Worm (Caenorhabditis elegans) whole organism, young adult: Measurements from ENCODE around the gene T08G3.13.

Source experiments
- B0261.1 ChIP-seq: sonication (generic microtip); optimal IDR thresholded peaks from 2 replicates; lab custom pipeline; 2016; ENCODE audit warnings: mild to moderate bottlenecking, missing genetic modification characterization, moderate library complexity, missing compliant biosample characterization
- B0336.3 ChIP-seq: fragments of 200-800 bp; sonication (Bioruptor generic); IDR thresholded peaks from 2 replicates; pipeline ENCODE4 v1.3.6; 2022; ENCODE audit warnings: missing genetic modification characterization, missing compliant biosample characterization
- F37B4.10 ChIP-seq: fragments of 200-800 bp; sonication (Bioruptor generic); IDR thresholded peaks from 2 replicates; pipeline ENCODE4 v1.3.6; 2022; ENCODE audit warnings: missing genetic modification characterization, missing compliant biosample characterization
- Y53G8AR.9 ChIP-seq: fragments of 200-800 bp; sonication (Bioruptor generic); conservative IDR thresholded peaks from 2 replicates; pipeline ENCODE4 v1.3.6; 2022; ENCODE audit warnings: missing genetic modification reagents, missing genetic modification characterization, missing compliant biosample characterization
- chd-7 ChIP-seq: sonication (generic microtip); optimal IDR thresholded peaks from 2 replicates; lab custom pipeline; 2016; ENCODE audit warnings: mild to moderate bottlenecking, missing genetic modification characterization, moderate library complexity, missing compliant biosample characterization
- sdz-38 ChIP-seq: sonication (generic microtip); optimal IDR thresholded peaks from 2 replicates; lab custom pipeline; 2016; ENCODE audit warnings: missing genotype, missing genetic modification characterization, missing compliant biosample characterization
- unc-130 ChIP-seq: sonication (generic microtip); optimal IDR thresholded peaks from 2 replicates; lab custom pipeline; 2016; ENCODE audit warnings: missing genetic modification reagents, missing genetic modification characterization, missing compliant biosample characterization
- unc-62 ChIP-seq: fragments of 150-350 bp; optimal IDR thresholded peaks from 2 replicates; lab custom pipeline; 2014; ENCODE audit warnings: missing biosample characterization, missing genetic modification reagents, missing genetic modification characterization

- TF ChIP-seq chd-7 (tag; lab: Kevin White, UChicago) (no peak), B0336.3 (GFP tag; lab: Robert Waterston, UW) (no peak), sdz-38 (tag; lab: Kevin White, UChicago) (no peak), Y53G8AR.9 (GFP tag; lab: Robert Waterston, UW) (no peak), F37B4.10 (GFP tag; lab: Robert Waterston, UW) (no peak), unc-62 (no peak), unc-130 (GFP tag; lab: Kevin White, UChicago) (no peak), B0261.1 (tag; lab: Kevin White, UChicago) (no peak)
Observed at ce11 chrV:16443626-16444025, 4.2 kb upstream of the T08G3.13 start, which contains the start of gene srh-141.
